Worm (Caenorhabditis elegans) whole organism, young adult: ENCODE data around the gene srx-46.
A peak's percentile ranks its signal among the peaks of the same experiment; 100 is the strongest.

Source experiments
- B0261.1 ChIP-seq: sonication (generic microtip); optimal IDR thresholded peaks from 2 replicates; lab custom pipeline; 2016; ENCODE audit warnings: mild to moderate bottlenecking, missing genetic modification characterization, moderate library complexity, missing compliant biosample characterization
- B0336.3 ChIP-seq: fragments of 200-800 bp; sonication (Bioruptor generic); IDR thresholded peaks from 2 replicates; pipeline ENCODE4 v1.3.6; 2022; ENCODE audit warnings: missing genetic modification characterization, missing compliant biosample characterization
- F22D6.2 ChIP-seq: sonication (generic microtip); optimal IDR thresholded peaks from 2 replicates; lab custom pipeline; 2016; ENCODE audit warnings: mild to moderate bottlenecking, missing genetic modification characterization, missing compliant biosample characterization
- F23B12.7 ChIP-seq: sonication (generic microtip); optimal IDR thresholded peaks from 2 replicates; lab custom pipeline; 2017; ENCODE audit warnings: missing genetic modification characterization, mild to moderate bottlenecking, missing compliant biosample characterization, antibody characterized with exemption, moderate library complexity; ENCODE audit not compliant: insufficient read depth
- K12H6.12 ChIP-seq: fragments of 200-800 bp; sonication (Bioruptor generic); optimal IDR thresholded peaks from 2 replicates; lab custom pipeline; 2018; ENCODE audit warnings: mild to moderate bottlenecking, missing genetic modification characterization, missing compliant biosample characterization
- T07F8.4 ChIP-seq: sonication (generic microtip); optimal IDR thresholded peaks from 2 replicates; lab custom pipeline; 2016; ENCODE audit warnings: mild to moderate bottlenecking, missing genetic modification characterization, moderate library complexity, missing compliant biosample characterization
- Y56A3A.18 ChIP-seq: fragments of 200-800 bp; sonication (Bioruptor generic); IDR thresholded peaks from 2 replicates; pipeline ENCODE4 v1.3.6; 2022; ENCODE audit warnings: missing genetic modification reagents, missing genetic modification characterization, missing compliant biosample characterization
- akir-1 ChIP-seq: fragments of 200-800 bp; sonication (Bioruptor generic); optimal IDR thresholded peaks from 2 replicates; lab custom pipeline; 2018; ENCODE audit warnings: mild to moderate bottlenecking, missing genetic modification characterization, moderate library complexity, missing compliant biosample characterization
- aptf-2 ChIP-seq: fragments of 200-800 bp; sonication (Bioruptor generic); conservative IDR thresholded peaks from 2 replicates; pipeline ENCODE4 v1.3.6; 2022; ENCODE audit warnings: missing genetic modification reagents, missing genetic modification characterization, missing compliant biosample characterization
- aptf-3 ChIP-seq: fragments of 200-800 bp; sonication (Bioruptor generic); IDR thresholded peaks from 2 replicates; pipeline ENCODE4 v1.3.6; 2022; ENCODE audit warnings: missing genetic modification characterization, missing compliant biosample characterization
- athp-1 ChIP-seq: sonication (generic microtip); optimal IDR thresholded peaks from 2 replicates; lab custom pipeline; 2017; ENCODE audit warnings: mild to moderate bottlenecking, missing genetic modification characterization, missing compliant biosample characterization
- attf-3 ChIP-seq: fragments of 200-800 bp; sonication (Bioruptor generic); conservative IDR thresholded peaks from 2 replicates; pipeline ENCODE4 v1.3.6; 2022; ENCODE audit warnings: missing genetic modification reagents, missing genetic modification characterization, missing compliant biosample characterization
- attf-6 ChIP-seq: fragments of 200-800 bp; sonication (Bioruptor generic); IDR thresholded peaks from 2 replicates; pipeline ENCODE4 v1.3.6; 2022; ENCODE audit warnings: missing genetic modification reagents, missing genetic modification characterization, missing compliant biosample characterization
- bed-2 ChIP-seq: fragments of 200-800 bp; sonication (Bioruptor generic); IDR thresholded peaks from 2 replicates; pipeline ENCODE4 v1.3.6; 2022; ENCODE audit warnings: missing genetic modification reagents, missing genetic modification characterization, missing compliant biosample characterization
- ceh-100 ChIP-seq: fragments of 200-800 bp; sonication (Bioruptor generic); IDR thresholded peaks from 2 replicates; pipeline ENCODE4 v1.3.6; 2022; ENCODE audit warnings: missing genetic modification reagents, missing genetic modification characterization, missing compliant biosample characterization
- ceh-79 ChIP-seq: sonication (generic microtip); optimal IDR thresholded peaks from 2 replicates; lab custom pipeline; 2017; ENCODE audit warnings: mild to moderate bottlenecking, missing genetic modification characterization, missing compliant biosample characterization
- ceh-91 ChIP-seq: fragments of 200-800 bp; sonication (Bioruptor generic); IDR thresholded peaks from 2 replicates; pipeline ENCODE4 v1.3.6; 2022; ENCODE audit warnings: missing genetic modification reagents, missing genetic modification characterization, missing compliant biosample characterization
- die-1 ChIP-seq: sonication (generic microtip); optimal IDR thresholded peaks from 2 replicates; lab custom pipeline; 2016; ENCODE audit warnings: missing genotype, mild to moderate bottlenecking, missing genetic modification characterization, missing compliant biosample characterization
- dox-1 ChIP-seq: fragments of 200-800 bp; sonication (Bioruptor generic); IDR thresholded peaks from 2 replicates; pipeline ENCODE4 v1.3.6; 2022; ENCODE audit warnings: missing genetic modification reagents, missing genetic modification characterization, missing compliant biosample characterization
- dpl-1 ChIP-seq: fragments of 150-350 bp; optimal IDR thresholded peaks from 2 replicates; lab custom pipeline; 2014; ENCODE audit warnings: missing biosample characterization, missing genetic modification reagents, missing genetic modification characterization
- efl-1 ChIP-seq: fragments of 150-350 bp; optimal IDR thresholded peaks from 2 replicates; lab custom pipeline; 2014; ENCODE audit warnings: missing biosample characterization, missing genetic modification reagents, missing genetic modification characterization
- him-1 ChIP-seq: sonication (generic microtip); optimal IDR thresholded peaks from 2 replicates; lab custom pipeline; 2016; ENCODE audit warnings: missing genotype, missing genetic modification reagents, missing genetic modification characterization, missing compliant biosample characterization
- hlh-12 ChIP-seq: sonication (generic microtip); optimal IDR thresholded peaks from 2 replicates; lab custom pipeline; 2016; ENCODE audit warnings: missing genetic modification characterization, missing compliant biosample characterization
- hmg-1.2 ChIP-seq: fragments of 200-800 bp; sonication (Bioruptor generic); IDR thresholded peaks from 2 replicates; pipeline ENCODE4 v1.3.6; 2022; ENCODE audit warnings: missing genetic modification reagents, missing genetic modification characterization, missing compliant biosample characterization
- hrde-1 ChIP-seq: sonication (generic microtip); optimal IDR thresholded peaks from 2 replicates; lab custom pipeline; 2016; ENCODE audit warnings: missing genetic modification characterization, mild to moderate bottlenecking, missing compliant biosample characterization, moderate library complexity, missing genotype, missing genetic modification reagents, borderline replicate concordance
- hsf-1 ChIP-seq: fragments of 200-800 bp; sonication (Bioruptor generic); IDR thresholded peaks from 2 replicates; pipeline ENCODE4 v1.3.6; 2022; ENCODE audit warnings: missing genetic modification reagents, missing genetic modification characterization, missing compliant biosample characterization
- lag-1 ChIP-seq: fragments of 200-800 bp; sonication (Bioruptor generic); IDR thresholded peaks from 2 replicates; pipeline ENCODE4 v1.3.6; 2022; ENCODE audit warnings: missing genetic modification reagents, missing genetic modification characterization, missing compliant biosample characterization
- lin-35 ChIP-seq, 3 experiments: fragments of 150-350 bp in 2 of 3; sonication (generic microtip) in 1 of 3; optimal IDR thresholded peaks; 2 replicates each; lab custom pipeline; 2014 to 2018; ENCODE audit warnings: missing biosample characterization in 3 of 3, missing genetic modification characterization in 3 of 3, missing genetic modification reagents in 3 of 3
- lin-54 ChIP-seq: fragments of 200-800 bp; sonication (Bioruptor generic); optimal IDR thresholded peaks from 2 replicates; lab custom pipeline; 2018; ENCODE audit warnings: mild to moderate bottlenecking, missing genetic modification characterization, missing compliant biosample characterization
- lir-1 ChIP-seq: fragments of 200-800 bp; sonication (Bioruptor generic); conservative IDR thresholded peaks from 2 replicates; pipeline ENCODE4 v1.3.6; 2022; ENCODE audit warnings: missing genetic modification reagents, missing genetic modification characterization, missing compliant biosample characterization
- lsy-27 ChIP-seq: sonication (generic microtip); optimal IDR thresholded peaks from 2 replicates; lab custom pipeline; 2017; ENCODE audit warnings: missing genetic modification characterization, mild to moderate bottlenecking, missing compliant biosample characterization, antibody characterized with exemption, missing genotype, borderline replicate concordance; ENCODE audit not compliant: insufficient read depth
- madf-10 ChIP-seq: sonication (generic microtip); optimal IDR thresholded peaks from 2 replicates; lab custom pipeline; 2016; ENCODE audit warnings: mild to moderate bottlenecking, missing genetic modification characterization, missing compliant biosample characterization
- madf-6 ChIP-seq: fragments of 200-800 bp; sonication (Bioruptor generic); IDR thresholded peaks from 2 replicates; pipeline ENCODE4 v1.3.6; 2022; ENCODE audit warnings: missing genetic modification reagents, missing genetic modification characterization, missing compliant biosample characterization
- mel-28 ChIP-seq: sonication (generic microtip); optimal IDR thresholded peaks from 2 replicates; lab custom pipeline; 2016; ENCODE audit warnings: borderline replicate concordance, mild to moderate bottlenecking, missing genetic modification characterization, missing compliant biosample characterization
- mes-4 ChIP-seq: sonication (generic microtip); optimal IDR thresholded peaks from 2 replicates; lab custom pipeline; 2016; ENCODE audit warnings: missing genotype, missing genetic modification characterization, missing compliant biosample characterization
- nhr-27 ChIP-seq: fragments of 200-800 bp; sonication (Bioruptor generic); optimal IDR thresholded peaks from 2 replicates; lab custom pipeline; 2018; ENCODE audit warnings: mild to moderate bottlenecking, missing genetic modification characterization, moderate library complexity, missing compliant biosample characterization
- pbrm-1 ChIP-seq: fragments of 200-800 bp; sonication (Bioruptor generic); IDR thresholded peaks from 2 replicates; pipeline ENCODE4 v1.3.6; 2022; ENCODE audit warnings: missing genetic modification reagents, missing genetic modification characterization, missing compliant biosample characterization
- repo-1 ChIP-seq: sonication (generic microtip); optimal IDR thresholded peaks from 2 replicates; lab custom pipeline; 2017; ENCODE audit warnings: mild to moderate bottlenecking, missing genetic modification characterization, missing compliant biosample characterization
- snpc-1.1 ChIP-seq: sonication (generic microtip); optimal IDR thresholded peaks from 2 replicates; lab custom pipeline; 2017; ENCODE audit warnings: missing genetic modification characterization, mild to moderate bottlenecking, missing compliant biosample characterization, antibody characterized with exemption, moderate library complexity, missing genotype, missing genetic modification reagents; ENCODE audit not compliant: insufficient read depth
- xnd-1 ChIP-seq: sonication (generic microtip); optimal IDR thresholded peaks from 2 replicates; lab custom pipeline; 2016; ENCODE audit warnings: missing genotype, missing genetic modification reagents, missing genetic modification characterization, missing compliant biosample characterization
- ztf-18 ChIP-seq: sonication (generic microtip); optimal IDR thresholded peaks from 2 replicates; lab custom pipeline; 2016; ENCODE audit warnings: missing genotype, mild to moderate bottlenecking, missing genetic modification characterization, missing compliant biosample characterization

srx-46 gene

ce11 chrV:9343629-9344624 lies 9.1 kb upstream of the srx-46 start, which contains the start of gene tos-1 (continued):
- TF ChIP-seq efl-1 (peak; percentile 36), die-1 (peak; percentile 88), mes-4 (no peak), lir-1 (GFP tag; lab: Robert Waterston, UW) (peak; percentile 94), mel-28 (peak; percentile 78), lsy-27 (tag; lab: Kevin White, UChicago) (no peak), pbrm-1 (GFP tag; lab: Robert Waterston, UW) (peak; percentile 98), akir-1 (peak; percentile 4), hmg-1.2 (GFP tag; lab: Robert Waterston, UW) (peak; percentile 82), athp-1 (tag; lab: Kevin White, UChicago) (peak; percentile 98), ceh-91 (GFP tag; lab: Robert Waterston, UW) (peak; percentile 71), repo-1 (tag; lab: Kevin White, UChicago) (peak; percentile 96), bed-2 (GFP tag; lab: Robert Waterston, UW) (no peak), madf-6 (peak; percentile 46; the same call in 1 of the 2 replicates), hsf-1 (GFP tag; lab: Robert Waterston, UW) (peak; percentile 73), aptf-3 (GFP tag; lab: Robert Waterston, UW) (no peak), madf-10 (peak; percentile 96), B0336.3 (GFP tag; lab: Robert Waterston, UW) (peak; percentile 91), hrde-1 (tag; lab: Kevin White, UChicago) (no peak), T07F8.4 (tag; lab: Kevin White, UChicago) (peak; percentile 21), K12H6.12 (peak; percentile 99), ceh-79 (peak; percentile 53), lag-1 (GFP tag; lab: Robert Waterston, UW) (no peak), xnd-1 (no peak), hlh-12 (no peak), F23B12.7 (peak; percentile 91), Y56A3A.18 (GFP tag; lab: Robert Waterston, UW) (peak; percentile 16; the same call in 1 of the 2 replicates), aptf-2 (GFP tag; lab: Robert Waterston, UW) (0 out of 2 replicates have a peak, but pooled peaks have one; percentile 42), snpc-1.1 (tag; lab: Kevin White, UChicago) (no peak), nhr-27 (peak; percentile 82), attf-6 (GFP tag; lab: Robert Waterston, UW) (0 out of 2 replicates have a peak, but pooled peaks have one; percentile 22), dox-1 (GFP tag; lab: Robert Waterston, UW) (peak; percentile 95), ztf-18 (tag; lab: Kevin White, UChicago) (peak; percentile 84), ceh-100 (GFP tag; lab: Robert Waterston, UW) (peak; percentile 66), F22D6.2 (tag; lab: Kevin White, UChicago) (peak; percentile 87), him-1 (tag; lab: Kevin White, UChicago) (no peak)
- TF ChIP-seq, all 124 proteins: peak for 91

DNA sequence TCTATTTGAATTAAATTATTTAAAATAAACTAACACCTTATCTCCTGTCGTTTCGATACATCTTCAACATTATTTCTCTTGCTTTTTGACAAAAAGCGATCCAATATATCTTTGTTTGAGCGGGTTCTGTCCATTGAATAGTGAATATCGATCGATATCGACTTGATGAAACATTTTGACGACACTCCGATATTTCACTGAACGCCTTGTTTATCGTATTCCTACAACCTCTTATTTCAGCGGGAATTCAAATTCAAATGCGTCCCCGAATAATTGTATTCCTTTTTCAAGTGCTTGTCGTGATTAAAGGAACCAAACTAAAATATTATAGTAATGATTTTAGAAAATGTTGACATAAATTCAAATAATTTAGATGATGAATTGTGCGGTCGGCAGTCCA lies 6.2 kb upstream of the srx-46 start, which contains the start of the genes K07B1.7 and try-5:
Gene K07B1.7, minus strand, starts transcription at position 159 of the 400 bp plus-strand sequence.
Gene try-5, plus strand, starts transcription at position 241 of the 400 bp plus-strand sequence.
- TF ChIP-seq hmg-1.2 (GFP tag; lab: Robert Waterston, UW) (no peak), lin-54 (GFP tag; lab: Kevin White, UChicago) (peak; percentile 87), lin-35 (GFP tag; optimal IDR thresholded peaks at IDR 0.05; lab: Kevin White, UChicago) (peak in 1 of 3 experiments; percentile 85), attf-3 (GFP tag; lab: Robert Waterston, UW) (peak; percentile 93), him-1 (tag; lab: Kevin White, UChicago) (peak; percentile 36), Y56A3A.18 (GFP tag; lab: Robert Waterston, UW) (no peak), dpl-1 (GFP tag; lab: Kevin White, UChicago) (peak; percentile 26), B0261.1 (no peak), efl-1 (peak; percentile 68)
- TF ChIP-seq, all 124 proteins: peak for 6
